Worm (Caenorhabditis elegans): Measurements from ENCODE around the gene cup-15.

DNA sequence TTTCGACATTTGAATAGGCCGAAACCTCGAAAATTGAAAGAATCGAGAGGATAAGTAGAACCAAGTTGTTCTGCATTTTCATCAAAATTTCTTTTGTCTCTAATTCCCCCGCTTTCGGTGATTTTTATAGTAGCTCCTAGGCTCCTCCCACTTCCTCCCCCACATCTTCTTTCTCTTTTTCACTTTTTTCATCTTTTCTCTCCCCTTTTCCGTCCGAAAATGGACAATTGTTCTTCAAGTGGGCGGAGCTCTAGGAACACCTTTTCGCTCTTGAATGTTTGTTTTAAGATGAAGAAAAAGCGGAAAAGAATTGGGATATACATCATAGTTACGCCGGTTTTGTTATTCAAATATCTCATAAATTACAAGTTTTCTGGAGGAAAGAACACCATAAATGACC is 6.3 kb upstream of the cup-15 start, which contains the start of gene F42A8.1:
- TF ChIP-seq dao-5 (tag; optimal IDR thresholded peaks at IDR 0.05) (no peak), W03F9.2 (tag; optimal IDR thresholded peaks at IDR 0.05) (no peak)

All from whole organism, L4/young adult.